Worm (Caenorhabditis elegans) whole organism, dauer: ENCODE measurements around the gene slc-36.2.
"Not testable (repeated sequence)": the region's sequence is repeated elsewhere in the genome, so short reads cannot be mapped to it uniquely, and the experiment has no call there.

Experiments used
- unc-62 ChIP-seq: sonication (generic microtip); optimal IDR thresholded peaks from 2 replicates; lab custom pipeline; 2017; ENCODE audit warnings: missing biosample characterization, missing genetic modification reagents, missing genetic modification characterization

slc-36.2 gene

ce11 chrII:522302-522701 is at the start of gene slc-36.2:
Gene slc-36.2 (plus strand): TSS chrII:522602.
- TF ChIP-seq unc-62 = no peak

- TF ChIP-seq unc-62 = no peak
Measured at ce11 chrII:473203-473602, 49.2 kb upstream of the slc-36.2 start, which contains the start of gene W07E6.5. Gene W07E6.5 (plus strand): TSS chrII:473503.

- TF ChIP-seq unc-62 = no peak
Measured at ce11 chrII:475312-475711, 47.1 kb upstream of the slc-36.2 start.

- TF ChIP-seq unc-62 = no peak
Measured at ce11 chrII:475890-476420, 46.4 kb upstream of the slc-36.2 start, which contains the start of gene nsun-1. Gene nsun-1 (minus strand): TSS chrII:475940.

- no peak for TF ChIP-seq unc-62
Measured at ce11 chrII:484328-484916, 38.0 kb upstream of the slc-36.2 start, which contains the start of the genes gldi-1 and prp-21. Gene gldi-1 (minus strand): TSS chrII:484378. Gene prp-21 (plus strand): TSS chrII:484866.

ce11 chrII:495124-495523 is 27.3 kb upstream of the slc-36.2 start, which contains the start of gene sms-5:
Gene sms-5 (plus strand): TSS chrII:495424.
- TF ChIP-seq unc-62 = no peak

ce11 chrII:502638-503037 is 19.8 kb upstream of the slc-36.2 start:
- no peak for TF ChIP-seq unc-62

ce11 chrII:506069-506468 is 16.3 kb upstream of the slc-36.2 start:
- TF ChIP-seq unc-62 = no peak

- TF ChIP-seq unc-62 = no peak
Measured at ce11 chrII:508603-509002, 13.8 kb upstream of the slc-36.2 start.

ce11 chrII:509230-509629 is 13.2 kb upstream of the slc-36.2 start, which contains the start of gene srh-105:
Gene srh-105 (minus strand): TSS chrII:509330.
- TF ChIP-seq unc-62 = no peak

- TF ChIP-seq unc-62 = no peak
Measured at ce11 chrII:511968-512367, 10.4 kb upstream of the slc-36.2 start.

ce11 chrII:512630-513029 is 9.8 kb upstream of the slc-36.2 start:
- TF ChIP-seq unc-62 = no peak

- no peak for TF ChIP-seq unc-62
Measured at ce11 chrII:515765-516164, 6.6 kb upstream of the slc-36.2 start, which contains the start of gene mab-9. Gene mab-9 (plus strand): TSS chrII:516024.

ce11 chrII:521720-522119 is 682 bp upstream of the slc-36.2 start:
- no peak for TF ChIP-seq unc-62

- TF ChIP-seq unc-62 = no peak
Measured at ce11 chrII:526375-526774, 4.0 kb downstream of the slc-36.2 start, which contains the start of gene lgc-34. Gene lgc-34 (plus strand): TSS chrII:526574.

- not testable (repeated sequence) for TF ChIP-seq unc-62
Measured at ce11 chrII:535226-535625, 12.8 kb downstream of the slc-36.2 start, which contains the start of gene T27A1.3. Gene T27A1.3 (plus strand): TSS chrII:535526.

- no peak for TF ChIP-seq unc-62
Measured at ce11 chrII:536775-537174, 14.4 kb downstream of the slc-36.2 start, which contains the start of gene T27A1.2. Gene T27A1.2 (minus strand): TSS chrII:536875.

ce11 chrII:542416-542815 is 20.0 kb downstream of the slc-36.2 start:
- no peak for TF ChIP-seq unc-62
